Fruit fly (Drosophila melanogaster) whole organism, embryonic: Measurements from ENCODE around the gene Tnks.

Source experiments
- Adf1 ChIP-seq: fragments of 200-800 bp; sonication (Bioruptor generic); IDR thresholded peaks from 2 replicates; pipeline ENCODE4 v1.3.6; 2022; ENCODE audit warnings: missing biosample characterization, missing genetic modification characterization
- CG10654 ChIP-seq: fragments of 200-800 bp; sonication (Bioruptor generic); optimal IDR thresholded peaks from 2 replicates; lab custom pipeline; 2016; ENCODE audit warnings: missing biosample characterization, missing genetic modification characterization
- CG11247 ChIP-seq: fragments of 200-800 bp; sonication (Bioruptor generic); IDR thresholded peaks from 2 replicates; pipeline ENCODE4 v1.3.6; 2022; ENCODE audit warnings: missing biosample characterization, missing genetic modification characterization
- CG11560 ChIP-seq: fragments of 200-800 bp; sonication (Bioruptor generic); IDR thresholded peaks from 3 replicates; pipeline ENCODE4 v1.3.6; 2022; ENCODE audit warnings: missing biosample characterization, missing genetic modification characterization
- CG13424 ChIP-seq: fragments of 200-800 bp; sonication (Bioruptor generic); optimal IDR thresholded peaks from 2 replicates; lab custom pipeline; 2019; ENCODE audit warnings: missing biosample characterization, mild to moderate bottlenecking, missing genetic modification characterization, moderate library complexity
- CG13775 ChIP-seq: fragments of 200-800 bp; sonication (Bioruptor generic); optimal IDR thresholded peaks from 3 replicates; lab custom pipeline; 2017; ENCODE audit warnings: missing biosample characterization, mild to moderate bottlenecking, missing genetic modification characterization
- CG14050 ChIP-seq: fragments of 200-800 bp; sonication (Bioruptor generic); IDR thresholded peaks from 3 replicates; pipeline ENCODE4 v1.3.6; 2022; ENCODE audit warnings: missing biosample characterization, missing genetic modification characterization
- CG14441 ChIP-seq: fragments of 200-800 bp; sonication (Bioruptor generic); IDR thresholded peaks from 2 replicates; pipeline ENCODE4 v1.3.6; 2022; ENCODE audit warnings: missing biosample characterization, missing genetic modification characterization
- CG15601 ChIP-seq: fragments of 200-800 bp; sonication (Bioruptor generic); optimal IDR thresholded peaks from 3 replicates; lab custom pipeline; 2019; ENCODE audit warnings: missing biosample characterization, mild to moderate bottlenecking, missing genetic modification characterization, moderate library complexity
- CG17328 ChIP-seq: fragments of 200-800 bp; sonication (Bioruptor generic); IDR thresholded peaks from 2 replicates; pipeline ENCODE4 v1.3.6; 2022; ENCODE audit warnings: missing biosample characterization, missing genetic modification characterization
- CG17359 ChIP-seq: fragments of 200-800 bp; sonication (Bioruptor generic); optimal IDR thresholded peaks from 3 replicates; lab custom pipeline; 2018; ENCODE audit warnings: missing biosample characterization, mild to moderate bottlenecking, missing genetic modification characterization, moderate library complexity
- CG17912 ChIP-seq: fragments of 200-800 bp; sonication (Bioruptor generic); optimal IDR thresholded peaks from 2 replicates; lab custom pipeline; 2018; ENCODE audit warnings: missing biosample characterization, mild to moderate bottlenecking, missing genetic modification characterization
- CG2712 ChIP-seq: fragments of 200-800 bp; optimal IDR thresholded peaks from 3 replicates; lab custom pipeline; 2019; ENCODE audit warnings: missing biosample characterization, mild to moderate bottlenecking, missing genetic modification characterization, moderate library complexity
- CG31441 ChIP-seq: fragments of 200-800 bp; sonication (Bioruptor generic); IDR thresholded peaks from 2 replicates; pipeline ENCODE4 v1.3.6; 2022; ENCODE audit warnings: missing biosample characterization, missing genetic modification characterization
- CG3163 ChIP-seq: fragments of 200-800 bp; sonication (Bioruptor generic); optimal IDR thresholded peaks from 3 replicates; lab custom pipeline; 2016; ENCODE audit warnings: missing biosample characterization, missing genetic modification characterization
- CG33213 ChIP-seq: fragments of 200-800 bp; sonication (Bioruptor generic); optimal IDR thresholded peaks from 3 replicates; lab custom pipeline; 2016; ENCODE audit warnings: missing biosample characterization, missing genetic modification characterization
- CG34224 ChIP-seq: fragments of 200-800 bp; sonication (Bioruptor generic); IDR thresholded peaks from 3 replicates; pipeline ENCODE4 v1.3.6; 2022; ENCODE audit warnings: missing biosample characterization, missing genetic modification characterization; ENCODE audit not compliant: partially characterized antibody
- CG6689 ChIP-seq: fragments of 200-800 bp; sonication (Bioruptor generic); IDR thresholded peaks from 2 replicates; pipeline ENCODE4 v1.3.6; 2022; ENCODE audit warnings: missing biosample characterization, missing genetic modification characterization
- CG7556 ChIP-seq: fragments of 200-800 bp; sonication (Bioruptor generic); optimal IDR thresholded peaks from 2 replicates; lab custom pipeline; 2017; ENCODE audit warnings: missing biosample characterization, mild to moderate bottlenecking, missing genetic modification characterization
- CG7928 ChIP-seq: fragments of 200-800 bp; sonication (Bioruptor generic); optimal IDR thresholded peaks from 2 replicates; lab custom pipeline; 2017; ENCODE audit warnings: missing biosample characterization, mild to moderate bottlenecking, missing genetic modification characterization
- CG9817 ChIP-seq: fragments of 200-800 bp; sonication (Bioruptor generic); optimal IDR thresholded peaks from 2 replicates; lab custom pipeline; 2018; ENCODE audit warnings: missing biosample characterization, mild to moderate bottlenecking, missing genetic modification characterization, moderate library complexity
- Camta ChIP-seq: fragments of 200-800 bp; sonication (Bioruptor generic); optimal IDR thresholded peaks from 2 replicates; lab custom pipeline; 2016; ENCODE audit warnings: missing biosample characterization, missing genetic modification characterization
- D19A ChIP-seq: fragments of 200-800 bp; optimal IDR thresholded peaks from 3 replicates; lab custom pipeline; 2019; ENCODE audit warnings: missing biosample characterization, mild to moderate bottlenecking, missing genetic modification characterization, moderate library complexity
- D19B ChIP-seq: fragments of 200-800 bp; sonication (Bioruptor generic); optimal IDR thresholded peaks from 2 replicates; lab custom pipeline; 2017; ENCODE audit warnings: missing biosample characterization, mild to moderate bottlenecking, missing genetic modification characterization
- Eip74EF ChIP-seq, 2 experiments: fragments of 200-800 bp in 1 of 2; fragments of >200 bp in 1 of 2; sonication (Bioruptor generic) in 1 of 2; optimal IDR thresholded peaks; 2 replicates each; lab custom pipeline; 2017 to 2019; ENCODE audit warnings: missing biosample characterization in 2 of 2, missing genetic modification characterization in 2 of 2, mild to moderate bottlenecking in 1 of 2, moderate library complexity in 1 of 2
- Gug ChIP-seq: fragments of 200-800 bp; sonication (Bioruptor generic); IDR thresholded peaks from 4 replicates; pipeline ENCODE4 v1.3.6; 2022; ENCODE audit warnings: missing biosample characterization, missing genetic modification characterization
- Hr51 ChIP-seq, 2 experiments: fragments of 200-800 bp; sonication (Bioruptor generic); optimal IDR thresholded peaks; 2 replicates in 1 of 2; 3 replicates in 1 of 2; lab custom pipeline; 2016 to 2018; ENCODE audit warnings: missing biosample characterization in 2 of 2, missing genetic modification characterization in 2 of 2, mild to moderate bottlenecking in 1 of 2, moderate library complexity in 1 of 2
- Lim3 ChIP-seq: fragments of 200-800 bp; sonication (Bioruptor generic); IDR thresholded peaks from 2 replicates; pipeline ENCODE4 v1.3.6; 2022; ENCODE audit warnings: missing biosample characterization, missing genetic modification characterization
- Mad ChIP-seq: fragments of 200-800 bp; sonication (Bioruptor generic); optimal IDR thresholded peaks from 2 replicates; lab custom pipeline; 2016; ENCODE audit warnings: missing biosample characterization, missing genetic modification characterization
- NC2α ChIP-seq: fragments of 200-800 bp; sonication (Bioruptor generic); optimal IDR thresholded peaks from 2 replicates; lab custom pipeline; 2016; ENCODE audit warnings: missing biosample characterization, missing genetic modification characterization
- Nf-YC ChIP-seq: fragments of 200-800 bp; optimal IDR thresholded peaks from 3 replicates; lab custom pipeline; 2019; ENCODE audit warnings: missing biosample characterization, mild to moderate bottlenecking, missing genetic modification characterization, moderate library complexity
- Ptx1 ChIP-seq: fragments of 200-800 bp; sonication (Bioruptor generic); IDR thresholded peaks from 2 replicates; pipeline ENCODE4 v1.3.6; 2022; ENCODE audit warnings: missing biosample characterization, missing genetic modification characterization
- Side ChIP-seq: fragments of 200-800 bp; sonication (Bioruptor generic); optimal IDR thresholded peaks from 2 replicates; lab custom pipeline; 2016; ENCODE audit warnings: missing biosample characterization, missing genetic modification characterization
- Tbp ChIP-seq: fragments of >200 bp; optimal IDR thresholded peaks from 2 replicates; lab custom pipeline; 2018; ENCODE audit warnings: missing biosample characterization, missing genetic modification characterization
- bbx ChIP-seq: fragments of 200-800 bp; sonication (Bioruptor generic); IDR thresholded peaks from 2 replicates; pipeline ENCODE4 v1.3.6; 2022; ENCODE audit warnings: missing biosample characterization, missing genetic modification characterization; ENCODE audit not compliant: partially characterized antibody
- chn ChIP-seq: fragments of 200-800 bp; sonication (Bioruptor generic); optimal IDR thresholded peaks from 2 replicates; lab custom pipeline; 2016; ENCODE audit warnings: missing biosample characterization, missing genetic modification characterization
- da ChIP-seq: fragments of 200-800 bp; sonication (Bioruptor generic); optimal IDR thresholded peaks from 2 replicates; lab custom pipeline; 2016; ENCODE audit warnings: missing biosample characterization, missing genetic modification characterization
- dm ChIP-seq: fragments of 200-800 bp; sonication (Bioruptor generic); optimal IDR thresholded peaks from 3 replicates; lab custom pipeline; 2016; ENCODE audit warnings: missing biosample characterization, missing genetic modification characterization
- gem ChIP-seq: fragments of 200-800 bp; sonication (Bioruptor generic); optimal IDR thresholded peaks from 2 replicates; lab custom pipeline; 2019; ENCODE audit warnings: missing biosample characterization, mild to moderate bottlenecking, missing genetic modification characterization, moderate library complexity
- hbn ChIP-seq: fragments of 200-800 bp; sonication (Bioruptor generic); IDR thresholded peaks from 2 replicates; pipeline ENCODE4 v1.3.6; 2022; ENCODE audit warnings: missing biosample characterization, missing genetic modification characterization; ENCODE audit not compliant: partially characterized antibody
- insv ChIP-seq, 2 experiments: fragments of 200-800 bp; sonication (Bioruptor generic); optimal IDR thresholded peaks; 3 replicates each; lab custom pipeline; 2016 to 2018; ENCODE audit warnings: missing biosample characterization in 2 of 2, missing genetic modification characterization in 2 of 2
- jumu ChIP-seq: fragments of 200-800 bp; sonication (Bioruptor generic); optimal IDR thresholded peaks from 3 replicates; lab custom pipeline; 2016; ENCODE audit warnings: missing biosample characterization, missing genetic modification characterization
- kah ChIP-seq: fragments of 200-800 bp; sonication (Bioruptor generic); optimal IDR thresholded peaks from 2 replicates; lab custom pipeline; 2018; ENCODE audit warnings: missing biosample characterization, mild to moderate bottlenecking, missing genetic modification characterization
- pb ChIP-seq: fragments of 200-800 bp; sonication (Bioruptor generic); optimal IDR thresholded peaks from 3 replicates; lab custom pipeline; 2016; ENCODE audit warnings: missing biosample characterization, missing genetic modification characterization
- rib ChIP-seq: fragments of 200-800 bp; sonication (Bioruptor generic); IDR thresholded peaks from 2 replicates; pipeline ENCODE4 v1.3.6; 2022; ENCODE audit warnings: missing biosample characterization, missing genetic modification characterization
- slp2 ChIP-seq: fragments of 200-800 bp; sonication (Bioruptor generic); optimal IDR thresholded peaks from 2 replicates; lab custom pipeline; 2016; ENCODE audit warnings: missing biosample characterization, missing genetic modification characterization
- ssp ChIP-seq: fragments of 200-800 bp; sonication (Bioruptor generic); IDR thresholded peaks from 2 replicates; pipeline ENCODE4 v1.3.6; 2022; ENCODE audit warnings: missing biosample characterization, missing genetic modification characterization
- stwl ChIP-seq: fragments of 200-800 bp; sonication (Bioruptor generic); optimal IDR thresholded peaks from 3 replicates; lab custom pipeline; 2018; ENCODE audit warnings: missing biosample characterization, mild to moderate bottlenecking, missing genetic modification characterization, moderate library complexity
- tin ChIP-seq: fragments of 200-800 bp; sonication (Bioruptor generic); optimal IDR thresholded peaks from 3 replicates; lab custom pipeline; 2016; ENCODE audit warnings: missing biosample characterization, missing genetic modification characterization
- z ChIP-seq: fragments of 200-800 bp; sonication (Bioruptor generic); IDR thresholded peaks from 3 replicates; pipeline ENCODE4 v1.3.6; 2022; ENCODE audit warnings: missing biosample characterization, missing genetic modification characterization
- zen ChIP-seq: fragments of 200-800 bp; sonication (Bioruptor generic); optimal IDR thresholded peaks from 3 replicates; lab custom pipeline; 2018; ENCODE audit warnings: missing biosample characterization, mild to moderate bottlenecking, missing genetic modification characterization, moderate library complexity

Tnks gene

DNA sequence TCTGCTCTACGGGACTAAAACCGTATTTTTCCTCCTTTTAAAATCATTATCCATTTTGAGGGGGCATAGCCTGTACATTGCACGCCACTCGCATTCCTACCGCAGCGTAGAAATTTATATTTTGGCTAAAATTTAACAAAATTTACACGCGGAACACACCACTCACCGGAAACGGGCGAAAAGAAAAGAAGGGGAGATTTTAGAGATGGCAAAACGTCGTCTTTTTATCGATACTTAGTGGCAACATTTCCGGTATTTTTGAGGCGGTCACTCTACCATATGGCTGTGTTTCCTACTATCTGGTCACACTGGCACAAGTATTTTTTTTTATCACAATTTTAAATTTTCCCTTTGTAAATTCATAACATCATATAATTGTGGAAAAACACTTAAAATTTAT, 23.8 kb upstream of the Tnks start, which contains the start of gene RpL27:
TSS of gene RpL27 (minus strand) at position 193 of the 400 bp plus-strand sequence.
- TF ChIP-seq CG10654 (GFP tag; lab: Kevin White, UChicago) (peak; percentile 55), z (GFP tag; lab: Robert Waterston, UW) (no peak), Hr51 (GFP tag; optimal IDR thresholded peaks at IDR 0.05; lab: Kevin White, UChicago) (peak; percentile 66 to 67), D19B (GFP tag; lab: Kevin White, UChicago) (peak; percentile 63), Adf1 (GFP tag; lab: Robert Waterston, UW) (peak; percentile 55; the same call in 1 of the 2 replicates), Lim3 (GFP tag; lab: Robert Waterston, UW) (no peak), dm (GFP tag; lab: Kevin White, UChicago) (peak; percentile 93), rib (GFP tag; lab: Robert Waterston, UW) (peak; percentile 54; the same call in 1 of the 2 replicates), CG17328 (GFP tag; lab: Robert Waterston, UW) (peak; percentile 79), Ptx1 (GFP tag; lab: Robert Waterston, UW) (peak; percentile 67), tin (GFP tag; lab: Kevin White, UChicago) (peak; percentile 33), bbx (peak; percentile 80), ssp (GFP tag; lab: Robert Waterston, UW) (peak; percentile 51), chn (GFP tag; lab: Kevin White, UChicago) (peak; percentile 49), CG7928 (GFP tag; lab: Kevin White, UChicago) (peak; percentile 61), slp2 (GFP tag; lab: Kevin White, UChicago) (peak; percentile 63), Tbp (no peak), CG31441 (peak; percentile 88), Camta (peak; percentile 81), kah (GFP tag; lab: Kevin White, UChicago) (peak; percentile 82), CG14050 (peak; percentile 73), zen (peak; percentile 72), hbn (GFP tag; lab: Robert Waterston, UW) (peak; percentile 64), Nf-YC (tag; lab: Kevin White, UChicago) (peak; percentile 73), NC2α (GFP tag; lab: Kevin White, UChicago) (peak; percentile 45), CG17359 (tag; lab: Kevin White, UChicago) (peak; percentile 72), CG6689 (GFP tag; lab: Robert Waterston, UW) (no peak), D19A (tag; lab: Kevin White, UChicago) (peak; percentile 60), pb (GFP tag; lab: Kevin White, UChicago) (peak; percentile 87), CG15601 (tag; lab: Kevin White, UChicago) (peak; percentile 79), Gug (no peak), CG17912 (GFP tag; lab: Kevin White, UChicago) (peak; percentile 89), CG13775 (GFP tag; lab: Kevin White, UChicago) (peak; percentile 81), gem (tag; lab: Kevin White, UChicago) (peak; percentile 68), CG11247 (GFP tag; lab: Robert Waterston, UW) (peak; percentile 79), CG2712 (tag; lab: Kevin White, UChicago) (peak; percentile 82), CG7556 (GFP tag; lab: Kevin White, UChicago) (peak; percentile 66), stwl (tag; lab: Kevin White, UChicago) (peak; percentile 88), CG33213 (GFP tag; lab: Kevin White, UChicago) (peak; percentile 89), CG13424 (tag; lab: Kevin White, UChicago) (peak; percentile 53), Mad (peak; percentile 17), insv (GFP tag; optimal IDR thresholded peaks at IDR 0.05; lab: Kevin White, UChicago) (peak in 1 of 2 experiments; percentile 67), CG34224 (GFP tag; lab: Robert Waterston, UW) (peak; percentile 50; the same call in 1 of the 3 replicates), CG9817 (tag; lab: Kevin White, UChicago) (peak; percentile 71), jumu (GFP tag; lab: Kevin White, UChicago) (no peak), Eip74EF (GFP tag; optimal IDR thresholded peaks at IDR 0.05; lab: Kevin White, UChicago) (peak in 1 of 2 experiments; percentile 77), CG3163 (GFP tag; lab: Kevin White, UChicago) (peak; percentile 13), da (peak; percentile 30), CG11560 (tag; lab: Robert Waterston, UW) (no peak), Side (peak; percentile 84), CG14441 (GFP tag; lab: Robert Waterston, UW) (peak; percentile 66)
